Fruit fly (Drosophila melanogaster): ENCODE measurements around the gene CG14711.

Gene CG14711

DNA sequence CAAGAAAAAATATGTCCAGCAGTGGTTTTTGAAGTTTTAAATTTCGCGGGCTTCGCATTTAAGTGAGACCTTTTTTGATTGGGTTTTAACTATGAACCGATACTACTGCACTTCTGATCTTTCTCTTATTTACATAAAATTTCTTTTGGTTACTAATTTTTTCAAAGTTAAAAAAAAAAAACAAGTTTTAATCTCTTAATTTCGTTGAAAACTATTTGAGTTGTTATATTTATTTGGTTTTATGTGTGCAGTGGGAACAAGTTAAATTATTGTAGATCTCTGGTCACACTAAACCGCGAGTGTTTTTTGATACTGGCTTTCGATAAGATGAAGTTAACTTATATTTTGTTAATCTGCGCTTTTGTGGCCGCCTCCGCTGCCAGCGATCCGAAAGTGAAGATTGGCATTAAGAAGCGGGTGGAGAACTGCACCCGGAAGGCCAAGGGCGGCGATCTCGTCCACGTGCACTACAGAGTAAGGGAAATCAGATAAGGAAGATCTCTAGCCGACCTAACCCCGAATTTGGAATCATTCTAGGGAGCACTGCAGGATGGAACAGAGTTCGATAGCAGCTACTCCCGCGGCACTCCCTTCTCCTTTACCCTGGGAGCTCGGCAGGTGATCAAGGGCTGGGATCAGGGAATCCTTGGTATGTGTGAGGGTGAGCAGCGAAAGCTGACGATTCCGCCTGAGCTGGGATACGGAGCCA lies 51.0 kb downstream of the CG14711 start, which contains the start of gene CG14715 (continued):
- no peak for TF ChIP-seq TFAM (GFP tag; optimal IDR thresholded peaks at IDR 0.05)
- TF ChIP-seq grn (GFP tag; optimal IDR thresholded peaks at IDR 0.05): peak; percentile 98
- TF ChIP-seq CG3407 (GFP tag; optimal IDR thresholded peaks at IDR 0.05): no peak
- TF ChIP-seq CG31365 (tag; optimal IDR thresholded peaks at IDR 0.05): no peak
- no peak for TF ChIP-seq vnd (GFP tag; IDR thresholded peaks at IDR 0.05; ENCODE audit: partially characterized antibody)
- peak; percentile 17 for TF ChIP-seq nerfin-1 (tag; optimal IDR thresholded peaks at IDR 0.05)
- no peak for TF ChIP-seq CG14050 (GFP tag; IDR thresholded peaks at IDR 0.05)
- no peak for TF ChIP-seq croc (GFP tag; conservative IDR thresholded peaks at IDR 0.05)
- TF ChIP-seq klu (GFP tag; IDR thresholded peaks at IDR 0.05): no peak
- TF ChIP-seq Dip2 (GFP tag; IDR thresholded peaks at IDR 0.05): no peak
- TF ChIP-seq sim (GFP tag; IDR thresholded peaks at IDR 0.05): no peak
- TF ChIP-seq cg (GFP tag; optimal IDR thresholded peaks at IDR 0.05): no peak
- peak in 1 of 2 experiments; percentile 50 for TF ChIP-seq Hr51 (GFP tag; optimal IDR thresholded peaks at IDR 0.05)
- 0 out of 2 replicates have a peak, but pooled peaks have one; percentile 14 for TF ChIP-seq Rx (GFP tag; IDR thresholded peaks at IDR 0.05)
- TF ChIP-seq lilli (GFP tag; optimal IDR thresholded peaks at IDR 0.05): peak; percentile 71
- peak; percentile 55 for TF ChIP-seq CHES-1-like (GFP tag; optimal IDR thresholded peaks at IDR 0.05)
- no peak for TF ChIP-seq CG1603 (tag; optimal IDR thresholded peaks at IDR 0.05)
- peak; percentile 34; the same call in 1 of the 2 replicates for TF ChIP-seq Atf6 (GFP tag; IDR thresholded peaks at IDR 0.05)
- no peak for TF ChIP-seq Hand (GFP tag; optimal IDR thresholded peaks at IDR 0.05)
- no peak for TF ChIP-seq insv (GFP tag; optimal IDR thresholded peaks at IDR 0.05)
- TF ChIP-seq CG33557 (GFP tag; optimal IDR thresholded peaks at IDR 0.05): no peak
- TF ChIP-seq pb (GFP tag; optimal IDR thresholded peaks at IDR 0.05): no peak
- TF ChIP-seq wor (GFP tag; IDR thresholded peaks at IDR 0.05): no peak
- TF ChIP-seq CG9437 (GFP tag; optimal IDR thresholded peaks at IDR 0.05): no peak
- TF ChIP-seq prd (optimal IDR thresholded peaks at IDR 0.05): no peak
- peak; percentile 71 for TF ChIP-seq prd (GFP tag; IDR thresholded peaks at IDR 0.05)
- no peak for TF ChIP-seq ham (GFP tag; IDR thresholded peaks at IDR 0.05)
- TF ChIP-seq CG15601 (tag; optimal IDR thresholded peaks at IDR 0.05): peak; percentile 57
- peak; percentile 32 for TF ChIP-seq CG1233 (GFP tag; optimal IDR thresholded peaks at IDR 0.05)
- no peak for TF ChIP-seq tup (GFP tag; optimal IDR thresholded peaks at IDR 0.05)
- peak; percentile 18 for TF ChIP-seq Camta (GFP tag; optimal IDR thresholded peaks at IDR 0.05)
- peak; percentile 67 for TF ChIP-seq CG2120 (GFP tag; optimal IDR thresholded peaks at IDR 0.05)
- peak; percentile 34 for TF ChIP-seq CG9609 (GFP tag; optimal IDR thresholded peaks at IDR 0.05)
- no peak for TF ChIP-seq tna (GFP tag; IDR thresholded peaks at IDR 0.05; ENCODE audit: partially characterized antibody)
- TF ChIP-seq tin (GFP tag; optimal IDR thresholded peaks at IDR 0.05): peak; percentile 44
- no peak for TF ChIP-seq CG10209 (GFP tag; optimal IDR thresholded peaks at IDR 0.05)
- peak; percentile 23 for TF ChIP-seq CG17359 (tag; optimal IDR thresholded peaks at IDR 0.05)
- TF ChIP-seq row (GFP tag; IDR thresholded peaks at IDR 0.05): peak; percentile 82
- TF ChIP-seq CG10979 (tag; optimal IDR thresholded peaks at IDR 0.05): peak; percentile 16
- TF ChIP-seq toy (GFP tag; IDR thresholded peaks at IDR 0.05): no peak
- TF ChIP-seq CG5180 (GFP tag; optimal IDR thresholded peaks at IDR 0.05): no peak
- TF ChIP-seq tgo (GFP tag; IDR thresholded peaks at IDR 0.05): peak; percentile 69
- no peak for TF ChIP-seq da (GFP tag; optimal IDR thresholded peaks at IDR 0.05)
- TF ChIP-seq twi (tag; optimal IDR thresholded peaks at IDR 0.05): no peak
- TF ChIP-seq Six4 (GFP tag; optimal IDR thresholded peaks at IDR 0.05): no peak
- no peak for TF ChIP-seq CG8478 (optimal IDR thresholded peaks at IDR 0.05)
- TF ChIP-seq Doc3 (GFP tag; IDR thresholded peaks at IDR 0.05; ENCODE audit: partially characterized antibody): no peak
- TF ChIP-seq usp (GFP tag; optimal IDR thresholded peaks at IDR 0.05): no peak
- no peak for TF ChIP-seq her (GFP tag; optimal IDR thresholded peaks at IDR 0.05)
- peak; percentile 40; the same call in 1 of the 2 replicates for TF ChIP-seq CG9932 (GFP tag; IDR thresholded peaks at IDR 0.05)

Data from whole organism, embryonic.